Worm (Caenorhabditis elegans) whole organism, early embryonic: ENCODE measurements around the gene ceh-91.

Source experiments
- ama-1 ChIP-seq: fragments of 150-350 bp; optimal IDR thresholded peaks from 2 replicates; lab custom pipeline; 2014
- hmbx-1 ChIP-seq: sonication (generic microtip); optimal IDR thresholded peaks from 2 replicates; lab custom pipeline; 2016; ENCODE audit warnings: mild to moderate bottlenecking, missing genetic modification characterization, missing compliant biosample characterization
- tbx-37 ChIP-seq: fragments of 200-800 bp; sonication (Bioruptor generic); conservative IDR thresholded peaks from 2 replicates; pipeline ENCODE4 v1.3.6; 2022; ENCODE audit warnings: missing genetic modification reagents, missing genetic modification characterization, missing compliant biosample characterization

DNA sequence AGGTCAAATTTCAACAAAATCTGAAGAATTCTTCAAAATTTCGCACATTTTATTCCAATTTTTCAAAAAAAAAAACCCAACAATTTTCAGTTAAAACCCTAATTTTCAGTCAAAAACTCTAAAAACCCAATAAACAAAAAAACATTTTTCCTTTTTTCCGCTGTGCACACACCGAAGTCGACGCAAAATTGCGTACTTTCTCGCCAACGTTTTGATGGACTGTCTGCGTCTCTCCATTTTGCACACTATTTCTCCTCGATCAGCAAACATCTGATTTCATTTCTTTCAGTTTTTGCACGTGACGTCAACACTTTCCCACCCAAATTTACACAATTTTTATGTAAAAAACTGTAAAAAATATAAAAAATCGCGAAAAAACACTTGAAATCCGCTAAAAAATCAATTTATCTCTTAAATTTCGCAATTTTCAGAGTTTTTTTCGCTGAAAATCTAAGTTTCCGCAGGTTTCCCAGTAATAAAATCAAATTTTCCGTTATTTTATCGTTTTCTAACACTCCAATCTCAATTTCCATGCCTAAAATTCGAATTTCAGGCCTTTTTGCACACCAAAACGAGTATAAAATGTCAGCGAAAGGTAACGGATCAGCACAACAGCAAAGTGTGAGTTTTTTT is 40.8 kb downstream of the ceh-91 start, which contains the start of gene crh-1:
- TF ChIP-seq ama-1 (no peak), hmbx-1 (no peak), tbx-37 (no peak)
